Worm (Caenorhabditis elegans) whole organism, L3 larva: Measurements from ENCODE around the gene ncs-3.

ENCODE experiments used
- aly-2 ChIP-seq: fragments of 150-350 bp; optimal IDR thresholded peaks from 2 replicates; lab custom pipeline; 2014; ENCODE audit warnings: missing biosample characterization, missing genetic modification characterization
- ama-1 ChIP-seq: fragments of 150-350 bp; optimal IDR thresholded peaks from 2 replicates; lab custom pipeline; 2018
- ceh-28 ChIP-seq: fragments of 150-350 bp; optimal IDR thresholded peaks from 2 replicates; lab custom pipeline; 2014; ENCODE audit warnings: missing biosample characterization, missing genetic modification reagents, missing genetic modification characterization
- daf-12 ChIP-seq: fragments of 150-350 bp; optimal IDR thresholded peaks from 2 replicates; lab custom pipeline; 2014; ENCODE audit warnings: missing biosample characterization, missing genetic modification reagents, missing genetic modification characterization
- elt-1 ChIP-seq: fragments of 150-350 bp; optimal IDR thresholded peaks from 2 replicates; lab custom pipeline; 2014; ENCODE audit warnings: missing biosample characterization, missing genetic modification characterization
- elt-2 ChIP-seq: sonication (generic microtip); optimal IDR thresholded peaks from 2 replicates; lab custom pipeline; 2016; ENCODE audit warnings: missing genetic modification reagents, mild to moderate bottlenecking, missing genetic modification characterization, missing compliant biosample characterization
- jun-1 ChIP-seq: fragments of 150-350 bp; optimal IDR thresholded peaks from 2 replicates; lab custom pipeline; 2014; ENCODE audit warnings: missing biosample characterization, missing genetic modification reagents, missing genetic modification characterization
- lin-15B ChIP-seq: fragments of 150-350 bp; optimal IDR thresholded peaks from 2 replicates; lab custom pipeline; 2014; ENCODE audit warnings: missing biosample characterization, missing genetic modification characterization
- nhr-11 ChIP-seq: fragments of 150-350 bp; optimal IDR thresholded peaks from 2 replicates; lab custom pipeline; 2014; ENCODE audit warnings: missing biosample characterization, missing genetic modification characterization
- nhr-237 ChIP-seq: fragments of 150-350 bp; optimal IDR thresholded peaks from 2 replicates; lab custom pipeline; 2014; ENCODE audit warnings: missing biosample characterization, missing genetic modification characterization
- nhr-25 ChIP-seq: sonication (generic microtip); optimal IDR thresholded peaks from 2 replicates; lab custom pipeline; 2017; ENCODE audit warnings: missing biosample characterization, missing genetic modification characterization
- pha-4 ChIP-seq: fragments of 150-350 bp; optimal IDR thresholded peaks from 2 replicates; lab custom pipeline; 2014; ENCODE audit warnings: missing biosample characterization, missing genetic modification reagents, missing genetic modification characterization
- unc-39 ChIP-seq: sonication (generic microtip); optimal IDR thresholded peaks from 4 replicates; lab custom pipeline; 2017; ENCODE audit warnings: missing biosample characterization, missing genetic modification characterization
- unc-62 ChIP-seq: fragments of 150-350 bp; sonication (generic microtip); optimal IDR thresholded peaks from 4 replicates; lab custom pipeline; 2014; ENCODE audit warnings: missing biosample characterization, missing genetic modification reagents, missing genetic modification characterization

DNA sequence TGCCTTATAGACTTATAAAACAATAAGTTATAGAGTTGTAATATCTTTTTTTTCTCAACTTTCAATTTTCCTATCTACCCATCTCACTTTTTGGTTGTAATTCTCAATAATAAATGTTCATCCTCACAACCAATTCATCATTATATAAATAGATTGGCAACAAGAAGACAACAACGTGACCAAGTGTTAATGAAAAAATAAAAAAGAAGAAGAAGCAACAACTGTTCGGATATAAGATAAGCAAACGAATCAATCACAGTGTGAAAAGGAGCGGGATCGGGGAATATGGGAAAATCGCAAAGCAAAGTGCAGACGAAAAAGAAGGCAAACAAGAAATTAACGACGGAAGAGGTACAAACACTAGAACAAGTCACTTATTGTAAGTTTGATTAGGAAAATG lies at the start of gene ncs-3:
- TF ChIP-seq nhr-237 (tag; lab: Kevin White, UChicago) (no peak), unc-39 (no peak), unc-62 (GFP tag; lab: Kevin White, UChicago) (no peak), ceh-28 (tag; lab: Kevin White, UChicago) (no peak), jun-1 (tag; lab: Kevin White, UChicago) (no peak), lin-15B (tag; lab: Kevin White, UChicago) (no peak), ama-1 (lab: Kevin White, UChicago) (no peak), daf-12 (tag; lab: Kevin White, UChicago) (no peak), elt-2 (tag; lab: Kevin White, UChicago) (no peak), aly-2 (tag; lab: Kevin White, UChicago) (no peak), pha-4 (no peak), elt-1 (no peak), nhr-25 (no peak), nhr-11 (no peak)
